Worm (Caenorhabditis elegans) whole organism, L4 larva: ENCODE data around the gene stg-1.

Experiments used
- D1046.2 ChIP-seq: fragments of 200-800 bp; sonication (Bioruptor generic); IDR thresholded peaks from 2 replicates; pipeline ENCODE4 v1.3.6; 2022; ENCODE audit warnings: missing genetic modification characterization, missing compliant biosample characterization
- F37D6.2 ChIP-seq: sonication (generic microtip); optimal IDR thresholded peaks from 2 replicates; lab custom pipeline; 2016; ENCODE audit warnings: mild to moderate bottlenecking, missing genetic modification characterization, missing compliant biosample characterization
- F49E8.2 ChIP-seq: sonication (generic microtip); optimal IDR thresholded peaks from 2 replicates; lab custom pipeline; 2016; ENCODE audit warnings: missing compliant biosample characterization, mild to moderate bottlenecking, missing genetic modification characterization, borderline replicate concordance
- T20F7.1 ChIP-seq: fragments of 200-800 bp; sonication (Bioruptor generic); optimal IDR thresholded peaks from 2 replicates; lab custom pipeline; 2018; ENCODE audit warnings: mild to moderate bottlenecking, missing genetic modification characterization, missing compliant biosample characterization
- Y5F2A.4 ChIP-seq: fragments of 200-800 bp; sonication (Bioruptor generic); optimal IDR thresholded peaks from 2 replicates; lab custom pipeline; 2018; ENCODE audit warnings: mild to moderate bottlenecking, missing genetic modification characterization, missing compliant biosample characterization
- aha-1 ChIP-seq: fragments of 150-350 bp; peaks from one replicate; lab custom pipeline; 2014; ENCODE audit warnings: missing biosample characterization, missing genetic modification characterization
- attf-4 ChIP-seq: sonication (generic microtip); optimal IDR thresholded peaks from 3 replicates; lab custom pipeline; 2017; ENCODE audit warnings: missing biosample characterization, missing genetic modification characterization
- ceh-28 ChIP-seq: fragments of 150-350 bp; optimal IDR thresholded peaks from 2 replicates; lab custom pipeline; 2014; ENCODE audit warnings: missing biosample characterization, missing genetic modification reagents, missing genetic modification characterization
- ces-1 ChIP-seq: fragments of 150-350 bp; sonication (generic microtip); optimal IDR thresholded peaks from 4 replicates; lab custom pipeline; 2014; ENCODE audit warnings: missing biosample characterization, missing genetic modification reagents, missing genetic modification characterization
- ctbp-1 ChIP-seq: fragments of 200-800 bp; sonication (Bioruptor generic); IDR thresholded peaks from 2 replicates; pipeline ENCODE4 v1.3.6; 2022; ENCODE audit warnings: missing genetic modification reagents, missing genetic modification characterization, missing compliant biosample characterization
- daf-19 ChIP-seq: fragments of 200-800 bp; sonication (Bioruptor generic); conservative IDR thresholded peaks from 2 replicates; pipeline ENCODE4 v1.3.6; 2022; ENCODE audit warnings: missing genetic modification characterization, missing compliant biosample characterization
- daf-8 ChIP-seq: fragments of 200-800 bp; sonication (Bioruptor generic); IDR thresholded peaks from 2 replicates; pipeline ENCODE4 v1.3.6; 2022; ENCODE audit warnings: missing genetic modification characterization, missing compliant biosample characterization
- dmd-6 ChIP-seq: fragments of 200-800 bp; sonication (Bioruptor generic); IDR thresholded peaks from 2 replicates; pipeline ENCODE4 v1.3.6; 2022; ENCODE audit warnings: missing genetic modification reagents, missing genetic modification characterization, missing compliant biosample characterization
- dpl-1 ChIP-seq: fragments of 150-350 bp; optimal IDR thresholded peaks from 2 replicates; lab custom pipeline; 2014; ENCODE audit warnings: missing biosample characterization, missing genetic modification reagents, missing genetic modification characterization
- duxl-1 ChIP-seq: sonication (generic microtip); optimal IDR thresholded peaks from 2 replicates; lab custom pipeline; 2016; ENCODE audit warnings: mild to moderate bottlenecking, missing genetic modification characterization, moderate library complexity, missing compliant biosample characterization; ENCODE audit not compliant: poor library complexity
- dve-1 ChIP-seq: sonication (generic microtip); optimal IDR thresholded peaks from 2 replicates; lab custom pipeline; 2017; ENCODE audit warnings: antibody characterized with exemption, mild to moderate bottlenecking, missing genetic modification characterization, missing compliant biosample characterization; ENCODE audit not compliant: insufficient read depth
- hmg-1.1 ChIP-seq: fragments of 200-800 bp; sonication (Bioruptor generic); IDR thresholded peaks from 2 replicates; pipeline ENCODE4 v1.3.6; 2022; ENCODE audit warnings: missing genetic modification reagents, missing genetic modification characterization, missing compliant biosample characterization
- lin-38 ChIP-seq: fragments of 200-800 bp; sonication (Bioruptor generic); IDR thresholded peaks from 2 replicates; pipeline ENCODE4 v1.3.6; 2022; ENCODE audit warnings: missing genetic modification reagents, missing genetic modification characterization, missing compliant biosample characterization
- lsy-2 ChIP-seq, 2 experiments: fragments of 150-350 bp in 1 of 2; sonication (generic microtip) in 1 of 2; optimal IDR thresholded peaks; 2 replicates each; lab custom pipeline; 2014 to 2017; ENCODE audit warnings: missing biosample characterization in 2 of 2, missing genetic modification characterization in 2 of 2
- madf-9 ChIP-seq: fragments of 200-800 bp; sonication (Bioruptor generic); conservative IDR thresholded peaks from 2 replicates; pipeline ENCODE4 v1.3.6; 2022; ENCODE audit warnings: missing genetic modification reagents, missing genetic modification characterization, missing compliant biosample characterization
- mxl-3 ChIP-seq: fragments of 200-800 bp; sonication (Bioruptor generic); optimal IDR thresholded peaks from 2 replicates; lab custom pipeline; 2018; ENCODE audit warnings: mild to moderate bottlenecking, missing genetic modification characterization, missing compliant biosample characterization
- nhr-11 ChIP-seq: fragments of 150-350 bp; optimal IDR thresholded peaks from 2 replicates; lab custom pipeline; 2014; ENCODE audit warnings: missing biosample characterization, missing genetic modification characterization
- nhr-111 ChIP-seq: fragments of 200-800 bp; sonication (Bioruptor generic); optimal IDR thresholded peaks from 2 replicates; lab custom pipeline; 2018; ENCODE audit warnings: mild to moderate bottlenecking, missing genetic modification characterization, missing compliant biosample characterization
- nhr-28 ChIP-seq: fragments of 150-350 bp; optimal IDR thresholded peaks from 2 replicates; lab custom pipeline; 2014; ENCODE audit warnings: missing biosample characterization, missing genetic modification characterization
- nhr-6 ChIP-seq: fragments of 150-350 bp; optimal IDR thresholded peaks from 2 replicates; lab custom pipeline; 2014; ENCODE audit warnings: missing biosample characterization, missing genetic modification characterization
- nhr-76 ChIP-seq: fragments of 150-350 bp; optimal IDR thresholded peaks from 2 replicates; lab custom pipeline; 2014; ENCODE audit warnings: missing biosample characterization, missing genetic modification characterization
- skn-1 ChIP-seq: fragments of 150-350 bp; optimal IDR thresholded peaks from 2 replicates; lab custom pipeline; 2014; ENCODE audit warnings: missing biosample characterization, missing genetic modification characterization
- snpc-1.2 ChIP-seq: fragments of 200-800 bp; sonication (Bioruptor generic); IDR thresholded peaks from 2 replicates; pipeline ENCODE4 v1.3.6; 2022; ENCODE audit warnings: missing genetic modification reagents, missing genetic modification characterization, missing compliant biosample characterization
- tra-1 ChIP-seq: fragments of 200-800 bp; sonication (Bioruptor generic); IDR thresholded peaks from 2 replicates; pipeline ENCODE4 v1.3.6; 2022; ENCODE audit warnings: missing genetic modification reagents, missing genetic modification characterization, missing compliant biosample characterization
- unc-62 ChIP-seq, 3 experiments: fragments of 150-350 bp in 1 of 3; sonication (generic microtip); optimal IDR thresholded peaks in 2 of 3; peaks in 1 of 3; 1 replicate in 1 of 3; 2 replicates in 2 of 3; lab custom pipeline; 2014 to 2017; ENCODE audit warnings: missing biosample characterization in 3 of 3, missing genetic modification characterization in 3 of 3, missing genetic modification reagents in 3 of 3, missing genotype in 1 of 3
- zag-1 ChIP-seq: fragments of 150-350 bp; optimal IDR thresholded peaks from 2 replicates; lab custom pipeline; 2014; ENCODE audit warnings: missing biosample characterization, missing genetic modification characterization

The stg-1 gene

ce11 chrII:10016013-10016412 is 44.4 kb downstream of the stg-1 start, which contains the start of gene lec-2 (continued):
- no peak for TF ChIP-seq T20F7.1 (GFP tag; lab: Kevin White, UChicago)
- TF ChIP-seq daf-8 (GFP tag; lab: Robert Waterston, UW): no peak
- TF ChIP-seq madf-9: no peak
- TF ChIP-seq hmg-1.1 (GFP tag; lab: Robert Waterston, UW): peak; percentile 77
- TF ChIP-seq nhr-11 (tag; lab: Kevin White, UChicago): peak; percentile 65
- no peak for TF ChIP-seq nhr-111 (GFP tag; lab: Kevin White, UChicago)
- no peak for TF ChIP-seq duxl-1 (tag; lab: Kevin White, UChicago)
- no peak for TF ChIP-seq dpl-1 (GFP tag; lab: Kevin White, UChicago)
- TF ChIP-seq snpc-1.2 (GFP tag; lab: Robert Waterston, UW): no peak
- TF ChIP-seq skn-1 (tag; lab: Kevin White, UChicago): no peak
- TF ChIP-seq attf-4: no peak
- TF ChIP-seq ceh-28 (tag; lab: Kevin White, UChicago): no peak

ce11 chrII:10014384-10014783 is 46.1 kb downstream of the stg-1 start:
- no peak for TF ChIP-seq zag-1 (tag; lab: Kevin White, UChicago)
- TF ChIP-seq F37D6.2 (tag; lab: Kevin White, UChicago): no peak
- TF ChIP-seq unc-62 (GFP tag; optimal IDR thresholded peaks at IDR 0.05 in 1 of 2; lab: Kevin White, UChicago): peak in 1 of 2 experiments; percentile 72
- no peak for TF ChIP-seq unc-62 (tag; optimal IDR thresholded peaks at IDR 0.05; lab: Kevin White, UChicago)
- TF ChIP-seq, all 104 proteins: peak for 1

- TF ChIP-seq nhr-11 (tag; lab: Kevin White, UChicago) (peak; percentile 75), lin-38 (GFP tag; lab: Robert Waterston, UW) (no peak), ces-1 (no peak), tra-1 (GFP tag; lab: Robert Waterston, UW) (0 out of 2 replicates have a peak, but pooled peaks have one; percentile 6), lsy-2 (tag; optimal IDR thresholded peaks at IDR 0.05; lab: Kevin White, UChicago) (no peak), unc-62 (GFP tag; optimal IDR thresholded peaks at IDR 0.05 in 1 of 2; lab: Kevin White, UChicago) (peak in 1 of 2 experiments; percentile 57), unc-62 (tag; optimal IDR thresholded peaks at IDR 0.05; lab: Kevin White, UChicago) (no peak), F49E8.2 (tag; lab: Kevin White, UChicago) (no peak), D1046.2 (GFP tag; lab: Robert Waterston, UW) (no peak), Y5F2A.4 (no peak)
Measured at ce11 chrII:10012490-10012889, 48.0 kb downstream of the stg-1 start.

ce11 chrII:10011733-10012132 is 48.7 kb downstream of the stg-1 start:
- TF ChIP-seq ctbp-1: no peak
- peak; percentile 16; the same call in 1 of the 2 replicates for TF ChIP-seq dmd-6 (GFP tag; lab: Robert Waterston, UW)
- TF ChIP-seq dve-1 (tag; lab: Kevin White, UChicago): peak; percentile 28
- peak; percentile 2 for TF ChIP-seq nhr-28 (tag; lab: Kevin White, UChicago)
- peak in 1 of 2 experiments; percentile 78 for TF ChIP-seq unc-62 (GFP tag; optimal IDR thresholded peaks at IDR 0.05 in 1 of 2; lab: Kevin White, UChicago)
- TF ChIP-seq unc-62 (tag; optimal IDR thresholded peaks at IDR 0.05; lab: Kevin White, UChicago): no peak
- TF ChIP-seq daf-19: no peak
- peak; percentile 29 for TF ChIP-seq mxl-3 (GFP tag; lab: Kevin White, UChicago)
- no peak for TF ChIP-seq nhr-76 (tag; lab: Kevin White, UChicago)

- peak; percentile 88 for TF ChIP-seq aha-1 (tag; lab: Kevin White, UChicago)
- no peak for TF ChIP-seq nhr-6 (tag; lab: Kevin White, UChicago)
- TF ChIP-seq duxl-1 (tag; lab: Kevin White, UChicago): no peak
Measured at ce11 chrII:10010914-10011313, 49.5 kb downstream of the stg-1 start.
